Fruit fly (Drosophila melanogaster): ENCODE results near the gene Lgr4.

Gene Lgr4

DNA sequence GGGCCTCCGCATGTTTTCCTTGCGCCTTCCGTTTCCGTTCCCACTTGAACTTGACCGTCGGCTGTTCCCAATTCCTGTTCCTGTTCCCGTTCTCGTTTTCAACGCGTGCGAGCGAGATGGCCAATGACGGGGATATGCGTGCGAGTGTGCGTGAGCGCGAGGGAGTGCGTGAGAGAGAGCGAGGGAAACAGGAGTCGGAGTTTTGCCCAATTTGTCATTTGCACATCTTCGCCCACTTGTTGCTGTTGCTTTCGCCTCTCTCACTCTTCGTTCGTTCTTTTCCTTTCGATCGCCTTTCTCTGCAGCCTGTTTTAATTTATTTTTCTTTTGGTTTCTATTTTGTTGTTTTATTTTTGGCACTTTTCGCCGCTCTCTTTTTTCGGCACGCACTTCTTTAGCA is 77.1 kb downstream of the Lgr4 start:
- no peak for TF ChIP-seq rn (GFP tag; IDR thresholded peaks at IDR 0.05)
- no peak for TF ChIP-seq D1 (tag; optimal IDR thresholded peaks at IDR 0.05)
- TF ChIP-seq CG8159 (tag; optimal IDR thresholded peaks at IDR 0.05): no peak
- peak; percentile 52 for TF ChIP-seq CG13204 (GFP tag; optimal IDR thresholded peaks at IDR 0.05)
- TF ChIP-seq CG10348 (GFP tag; IDR thresholded peaks at IDR 0.05): no peak
- no peak for TF ChIP-seq CG32121 (GFP tag; IDR thresholded peaks at IDR 0.05)
- peak; percentile 26 for TF ChIP-seq CG8301 (tag; optimal IDR thresholded peaks at IDR 0.05)
- TF ChIP-seq Snoo (tag; optimal IDR thresholded peaks at IDR 0.05): no peak
- TF ChIP-seq gl (tag; optimal IDR thresholded peaks at IDR 0.05): no peak
- TF ChIP-seq CG12605 (GFP tag; IDR thresholded peaks at IDR 0.05): peak; percentile 56; the same call in 1 of the 2 replicates
- peak; percentile 47 for TF ChIP-seq EcR (GFP tag; optimal IDR thresholded peaks at IDR 0.05)
- TF ChIP-seq Pif1A (GFP tag; optimal IDR thresholded peaks at IDR 0.05): no peak
- TF ChIP-seq CG17806 (tag; optimal IDR thresholded peaks at IDR 0.05): no peak
- TF ChIP-seq CG14655 (GFP tag; optimal IDR thresholded peaks at IDR 0.05): peak; percentile 3
